Fruit fly (Drosophila melanogaster) whole organism, wandering third instar larva: Measurements from ENCODE around the gene CG11286.

Experiments
- Abd-B ChIP-seq: fragments of >200 bp; optimal IDR thresholded peaks from 2 replicates; lab custom pipeline; 2017; ENCODE audit warnings: missing biosample characterization, missing genetic modification characterization
- CG32264 ChIP-seq: fragments of 200-800 bp; sonication (Bioruptor generic); optimal IDR thresholded peaks from 2 replicates; lab custom pipeline; 2016; ENCODE audit warnings: missing biosample characterization, missing genetic modification characterization
- CG9705 ChIP-seq: fragments of 200-800 bp; sonication (Bioruptor generic); optimal IDR thresholded peaks from 2 replicates; lab custom pipeline; 2018; ENCODE audit warnings: missing biosample characterization, mild to moderate bottlenecking, missing genetic modification characterization
- CrebA ChIP-seq: fragments of 200-800 bp; sonication (Bioruptor generic); optimal IDR thresholded peaks from 2 replicates; lab custom pipeline; 2016; ENCODE audit warnings: missing biosample characterization, mild to moderate bottlenecking, missing genetic modification characterization, borderline replicate concordance
- Dfd ChIP-seq: fragments of >200 bp; optimal IDR thresholded peaks from 2 replicates; lab custom pipeline; 2017; ENCODE audit warnings: missing biosample characterization, missing genetic modification characterization
- Dif ChIP-seq: fragments of 200-275, 200-300 bp; sonication (Bioruptor generic); optimal IDR thresholded peaks from 2 replicates; lab custom pipeline; 2018; ENCODE audit warnings: missing biosample characterization, missing genetic modification characterization; ENCODE audit not compliant: partially characterized antibody
- GATAd ChIP-seq: sonication (Bioruptor generic); optimal IDR thresholded peaks from 2 replicates; lab custom pipeline; 2016; ENCODE audit warnings: missing biosample characterization, missing genetic modification characterization
- HLH106 ChIP-seq: fragments of 200-800 bp; optimal IDR thresholded peaks from 3 replicates; lab custom pipeline; 2019; ENCODE audit warnings: missing biosample characterization, mild to moderate bottlenecking, missing genetic modification characterization, moderate library complexity
- Hnf4 ChIP-seq: fragments of 200-800 bp; sonication (Bioruptor generic); optimal IDR thresholded peaks from 2 replicates; lab custom pipeline; 2016; ENCODE audit warnings: missing biosample characterization, mild to moderate bottlenecking, missing genetic modification characterization
- Hr78 ChIP-seq: fragments of >200 bp; optimal IDR thresholded peaks from 2 replicates; lab custom pipeline; 2017; ENCODE audit warnings: missing biosample characterization, missing genetic modification characterization
- Hr83 ChIP-seq: fragments of 200-300 bp; sonication (Bioruptor generic); optimal IDR thresholded peaks from 2 replicates; lab custom pipeline; 2016; ENCODE audit warnings: missing biosample characterization, mild to moderate bottlenecking, missing genetic modification characterization, moderate library complexity; ENCODE audit not compliant: poor library complexity, severe bottlenecking
- Jra ChIP-seq: sonication (Bioruptor generic); optimal IDR thresholded peaks from 2 replicates; lab custom pipeline; 2016; ENCODE audit warnings: missing biosample characterization, missing genetic modification characterization
- Mio ChIP-seq: sonication (Bioruptor generic); optimal IDR thresholded peaks from 2 replicates; lab custom pipeline; 2016; ENCODE audit warnings: missing biosample characterization, missing genetic modification characterization
- Myc ChIP-seq: fragments of >200 bp; optimal IDR thresholded peaks from 2 replicates; lab custom pipeline; 2017
- N ChIP-seq: fragments of >200 bp; optimal IDR thresholded peaks from 2 replicates; lab custom pipeline; 2018; ENCODE audit warnings: missing biosample characterization, missing external identifiers, missing genetic modification characterization
- OdsH ChIP-seq: fragments of 200-800 bp; sonication (Bioruptor generic); optimal IDR thresholded peaks from 2 replicates; lab custom pipeline; 2016; ENCODE audit warnings: missing biosample characterization, mild to moderate bottlenecking, missing genetic modification characterization
- Rel ChIP-seq, 2 experiments: fragments of 200-800 bp; sonication (Bioruptor generic) in 1 of 2; optimal IDR thresholded peaks; 2 replicates in 1 of 2; 3 replicates in 1 of 2; lab custom pipeline; 2016 to 2019; ENCODE audit warnings: mild to moderate bottlenecking in 2 of 2, missing biosample characterization in 2 of 2, missing genetic modification characterization in 2 of 2, moderate library complexity in 1 of 2
- Sp1 ChIP-seq: fragments of 200-800 bp; sonication (Bioruptor generic); optimal IDR thresholded peaks from 3 replicates; lab custom pipeline; 2019; ENCODE audit warnings: missing biosample characterization, mild to moderate bottlenecking, missing genetic modification characterization, moderate library complexity
- Vsx2 ChIP-seq: fragments of 200-300, 225-300 bp; sonication (Bioruptor generic); optimal IDR thresholded peaks from 2 replicates; lab custom pipeline; 2018; ENCODE audit warnings: missing biosample characterization, missing genetic modification characterization; ENCODE audit not compliant: partially characterized antibody
- br ChIP-seq: fragments of 200-800 bp; sonication (Bioruptor generic); optimal IDR thresholded peaks from 2 replicates; lab custom pipeline; 2016; ENCODE audit warnings: missing biosample characterization, missing genetic modification characterization
- brk ChIP-seq: fragments of 200-800 bp; sonication (Bioruptor generic); optimal IDR thresholded peaks from 2 replicates; lab custom pipeline; 2016; ENCODE audit warnings: missing biosample characterization, mild to moderate bottlenecking, missing genetic modification characterization
- dl ChIP-seq, 2 experiments: fragments of 175-275, 200-275 bp in 1 of 2; fragments of 200-275 bp in 1 of 2; sonication (Bioruptor generic); optimal IDR thresholded peaks; lab custom pipeline; 2018; ENCODE audit warnings: mild to moderate bottlenecking in 2 of 2, missing biosample characterization in 2 of 2, missing genetic modification characterization in 2 of 2, moderate library complexity in 2 of 2; ENCODE audit not compliant: partially characterized antibody in 2 of 2, insufficient read depth in 1 of 2
- dmrt93B ChIP-seq: fragments of 200-800 bp; sonication (Bioruptor generic); optimal IDR thresholded peaks from 2 replicates; lab custom pipeline; 2018; ENCODE audit warnings: missing biosample characterization, mild to moderate bottlenecking, missing genetic modification characterization
- dsf ChIP-seq: sonication (Bioruptor generic); optimal IDR thresholded peaks from 2 replicates; lab custom pipeline; 2016; ENCODE audit warnings: missing biosample characterization, missing genetic modification characterization, borderline replicate concordance
- ey ChIP-seq: fragments of 200-800 bp; sonication (Bioruptor generic); optimal IDR thresholded peaks from 2 replicates; lab custom pipeline; 2016; ENCODE audit warnings: missing biosample characterization, missing genetic modification characterization
- foxo ChIP-seq, 2 experiments: fragments of 200-800 bp; sonication (Bioruptor generic); optimal IDR thresholded peaks; 2 replicates in 1 of 2; 3 replicates in 1 of 2; lab custom pipeline; 2016 to 2017; ENCODE audit warnings: missing biosample characterization in 2 of 2, missing genetic modification characterization in 2 of 2
- fru ChIP-seq: fragments of 200-800 bp; sonication (Bioruptor generic); optimal IDR thresholded peaks from 3 replicates; lab custom pipeline; 2016; ENCODE audit warnings: missing biosample characterization, mild to moderate bottlenecking, missing genetic modification characterization
- h ChIP-seq: fragments of 200-800 bp; sonication (Bioruptor generic); optimal IDR thresholded peaks from 3 replicates; lab custom pipeline; 2016; ENCODE audit warnings: missing biosample characterization, mild to moderate bottlenecking, missing genetic modification characterization
- jim ChIP-seq: fragments of 175-275, 200-325 bp; sonication (Bioruptor generic); optimal IDR thresholded peaks from 2 replicates; lab custom pipeline; 2016; ENCODE audit warnings: missing biosample characterization, mild to moderate bottlenecking, missing genetic modification characterization
- lola ChIP-seq: fragments of >200 bp; optimal IDR thresholded peaks from 2 replicates; lab custom pipeline; 2017; ENCODE audit warnings: missing biosample characterization, missing genetic modification characterization
- pan ChIP-seq: fragments of >200 bp; optimal IDR thresholded peaks from 2 replicates; lab custom pipeline; 2017
- psq ChIP-seq: fragments of 200-800 bp; sonication (Bioruptor generic); optimal IDR thresholded peaks from 3 replicates; lab custom pipeline; 2017; ENCODE audit warnings: missing biosample characterization, mild to moderate bottlenecking, missing genetic modification characterization, moderate library complexity
- rgr ChIP-seq: fragments of 200-800 bp; sonication (Bioruptor generic); optimal IDR thresholded peaks from 3 replicates; lab custom pipeline; 2016; ENCODE audit warnings: missing biosample characterization, mild to moderate bottlenecking, missing genetic modification characterization
- sage ChIP-seq: fragments of 200-800 bp; sonication (Bioruptor generic); optimal IDR thresholded peaks from 2 replicates; lab custom pipeline; 2016; ENCODE audit warnings: missing biosample characterization, mild to moderate bottlenecking, missing genetic modification characterization
- sv ChIP-seq: fragments of 200-800 bp; sonication (Bioruptor generic); optimal IDR thresholded peaks from 3 replicates; lab custom pipeline; 2016; ENCODE audit warnings: missing biosample characterization, missing genetic modification characterization
- tai ChIP-seq: sonication (Bioruptor generic); optimal IDR thresholded peaks from 2 replicates; lab custom pipeline; 2016; ENCODE audit warnings: missing biosample characterization, missing genetic modification characterization
- usp ChIP-seq: fragments of >200 bp; optimal IDR thresholded peaks from 2 replicates; lab custom pipeline; 2017; ENCODE audit warnings: missing biosample characterization, missing genetic modification characterization
- woc ChIP-seq: sonication (Bioruptor generic); optimal IDR thresholded peaks from 2 replicates; lab custom pipeline; 2016; ENCODE audit warnings: missing biosample characterization, mild to moderate bottlenecking, missing genetic modification characterization

The CG11286 gene

DNA sequence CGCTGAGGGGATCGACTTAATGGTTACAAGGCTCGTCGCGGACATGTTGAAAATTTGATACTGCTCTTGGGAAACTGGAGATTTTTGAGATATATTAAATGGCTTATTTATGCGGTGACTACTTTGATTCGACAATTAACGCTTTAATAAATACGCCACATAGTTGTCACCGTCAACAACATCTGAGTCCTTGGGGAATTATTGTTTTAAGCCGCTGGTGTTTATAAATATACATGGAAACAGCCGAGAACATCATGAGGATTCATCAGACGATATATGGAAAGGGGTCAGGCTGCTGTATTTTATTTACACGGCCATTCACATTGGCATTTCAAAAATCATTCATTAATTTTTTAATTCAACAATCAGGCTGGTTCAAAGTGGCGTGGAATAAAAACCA lies at the start of gene CG11286:
TSS of gene CG11286 (minus strand) at position 101 of the 400 bp plus-strand sequence.
- TF ChIP-seq sage (GFP tag; lab: Kevin White, UChicago) (no peak), Dfd (no peak), Myc (lab: Kevin White, UChicago) (no peak), dsf (GFP tag; lab: Kevin White, UChicago) (no peak), CG32264 (GFP tag; lab: Kevin White, UChicago) (no peak), Abd-B (GFP tag; lab: Kevin White, UChicago) (no peak), fru (GFP tag; lab: Kevin White, UChicago) (no peak), OdsH (GFP tag; lab: Kevin White, UChicago) (no peak), Jra (no peak), Vsx2 (GFP tag; lab: Kevin White, UChicago) (no peak), Rel (GFP tag; optimal IDR thresholded peaks at IDR 0.05; lab: Kevin White, UChicago) (no peak), Rel (tag; optimal IDR thresholded peaks at IDR 0.05; lab: Kevin White, UChicago) (no peak), Dif (GFP tag; lab: Kevin White, UChicago) (no peak), lola (no peak)
- TF ChIP-seq, all 38 proteins: peak for 0

DNA sequence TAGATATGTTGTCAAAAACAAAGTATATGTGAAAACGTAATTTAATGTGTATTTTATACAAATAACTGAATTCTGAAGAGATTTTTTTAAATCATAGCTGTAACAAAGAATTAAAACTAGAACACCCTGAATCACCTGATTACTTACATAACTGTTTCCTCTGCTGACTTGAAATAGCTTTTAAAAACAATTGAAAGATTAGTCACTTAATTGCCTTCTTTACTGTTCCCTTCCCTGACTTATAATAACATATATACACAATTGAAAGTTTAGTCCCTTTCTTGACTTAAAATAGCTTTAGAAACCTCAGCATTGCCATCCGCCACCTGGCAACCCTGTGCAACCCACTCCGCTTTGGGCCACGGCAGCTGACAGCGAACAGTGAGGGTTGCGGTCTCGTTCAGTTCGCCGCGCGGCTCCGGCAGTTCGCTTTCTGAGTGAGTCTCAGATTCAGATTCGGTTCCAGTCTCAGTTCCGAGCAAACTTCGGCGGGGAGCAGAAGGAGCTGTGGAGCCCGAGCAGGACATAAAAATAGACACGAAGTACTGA lies 42.5 kb upstream of the CG11286 start, which contains the start of gene CG34384:
TSS of gene CG34384 (plus strand) at position 381 of the 549 bp plus-strand sequence.
- no peak for TF ChIP-seq lola
- no peak for TF ChIP-seq woc (GFP tag; lab: Kevin White, UChicago)
- TF ChIP-seq Hr78 (GFP tag; lab: Kevin White, UChicago): no peak
- peak; percentile 12 for TF ChIP-seq dmrt93B (GFP tag; lab: Kevin White, UChicago)
- TF ChIP-seq OdsH (GFP tag; lab: Kevin White, UChicago): no peak
- TF ChIP-seq brk: no peak
- TF ChIP-seq Vsx2 (GFP tag; lab: Kevin White, UChicago): no peak
- no peak for TF ChIP-seq tai
- no peak for TF ChIP-seq sage (GFP tag; lab: Kevin White, UChicago)
- no peak for TF ChIP-seq N
- TF ChIP-seq Jra: no peak
- TF ChIP-seq Myc (lab: Kevin White, UChicago): no peak
- no peak for TF ChIP-seq usp (GFP tag; lab: Kevin White, UChicago)
- TF ChIP-seq dsf (GFP tag; lab: Kevin White, UChicago): no peak
- no peak for TF ChIP-seq Hnf4
- TF ChIP-seq GATAd: no peak
- TF ChIP-seq foxo (GFP tag; optimal IDR thresholded peaks at IDR 0.05; lab: Kevin White, UChicago): peak in 1 of 2 experiments; percentile 54
- TF ChIP-seq CG9705 (GFP tag; lab: Kevin White, UChicago): no peak
- TF ChIP-seq br (GFP tag; lab: Kevin White, UChicago): peak; percentile 29
- peak; percentile 59 for TF ChIP-seq fru (GFP tag; lab: Kevin White, UChicago)
- TF ChIP-seq HLH106: peak; percentile 50
- no peak for TF ChIP-seq pan
- no peak for TF ChIP-seq Mio (GFP tag; lab: Kevin White, UChicago)
- TF ChIP-seq psq (GFP tag; lab: Kevin White, UChicago): peak; percentile 16
- TF ChIP-seq Dif (GFP tag; lab: Kevin White, UChicago): no peak
- TF ChIP-seq sv (GFP tag; lab: Kevin White, UChicago): peak; percentile 19
- TF ChIP-seq Abd-B (GFP tag; lab: Kevin White, UChicago): no peak
- TF ChIP-seq jim: no peak
- TF ChIP-seq CrebA: no peak
- no peak for TF ChIP-seq Rel (GFP tag; optimal IDR thresholded peaks at IDR 0.05; lab: Kevin White, UChicago)
- TF ChIP-seq Rel (tag; optimal IDR thresholded peaks at IDR 0.05; lab: Kevin White, UChicago): no peak
- no peak for TF ChIP-seq Hr83 (GFP tag; lab: Kevin White, UChicago)
- peak; percentile 40 for TF ChIP-seq Sp1 (GFP tag; lab: Kevin White, UChicago)
- TF ChIP-seq CG32264 (GFP tag; lab: Kevin White, UChicago): no peak
- TF ChIP-seq Dfd: no peak
- TF ChIP-seq dl (GFP tag; optimal IDR thresholded peaks at IDR 0.05; lab: Kevin White, UChicago; ENCODE audit: insufficient read depth in 1 of 2, partially characterized antibody in 2 of 2): no peak
- TF ChIP-seq ey (GFP tag; lab: Kevin White, UChicago): peak; percentile 19
- peak; percentile 34 for TF ChIP-seq h (GFP tag; lab: Kevin White, UChicago)
- no peak for TF ChIP-seq rgr (GFP tag; lab: Kevin White, UChicago)
